Worm (Caenorhabditis elegans): ENCODE results near the gene znf-622.
A peak's percentile ranks its signal among the peaks of the same experiment; 100 is the strongest.

Gene znf-622

ce11 chrIII:6344737-6345136 is 36.7 kb upstream of the znf-622 start (continued):
- peak; percentile 34 for TF ChIP-seq blmp-1 (tag; optimal IDR thresholded peaks at IDR 0.05; ENCODE audit: insufficient read depth)
- TF ChIP-seq ztf-4 (tag; optimal IDR thresholded peaks at IDR 0.05) = peak; percentile 73
- no peak for TF ChIP-seq skn-1 (tag; optimal IDR thresholded peaks at IDR 0.05)
- peak; percentile 3 for TF ChIP-seq lin-11 (tag; optimal IDR thresholded peaks at IDR 0.05)
- peak; percentile 94 for TF ChIP-seq C34F6.9 (tag; optimal IDR thresholded peaks at IDR 0.05)

- TF ChIP-seq C34F6.9 (tag; optimal IDR thresholded peaks at IDR 0.05) (peak; percentile 1), sma-3 (GFP tag; optimal IDR thresholded peaks at IDR 0.05) (no peak)
These were observed 35.4 kb upstream of the znf-622 start, which contains the start of the genes trmt-10C.2 and C56G2.22 for ce11 chrIII:6345968-6346498. Gene trmt-10C.2 (plus strand): TSS chrIII:6346281. Gene C56G2.22 (plus strand): TSS chrIII:6346448.

- peak; percentile 43 for TF ChIP-seq nhr-129 (tag; optimal IDR thresholded peaks at IDR 0.05)
- TF ChIP-seq nhr-237 (tag; optimal IDR thresholded peaks at IDR 0.05) = no peak
- no peak for TF ChIP-seq lin-11 (tag; optimal IDR thresholded peaks at IDR 0.05)
- TF ChIP-seq mdl-1 (tag; optimal IDR thresholded peaks at IDR 0.05) = peak in 1 of 2 experiments; percentile 75
- peak; percentile 60 for TF ChIP-seq crh-2 (tag; optimal IDR thresholded peaks at IDR 0.05)
- TF ChIP-seq zag-1 (tag; optimal IDR thresholded peaks at IDR 0.05) = peak; percentile 35
- TF ChIP-seq unc-55 (GFP tag; optimal IDR thresholded peaks at IDR 0.05) = peak; percentile 6
- peak; percentile 53 for TF ChIP-seq C34F6.9 (tag; optimal IDR thresholded peaks at IDR 0.05)
- TF ChIP-seq mab-5 (tag; optimal IDR thresholded peaks at IDR 0.05) = no peak
- TF ChIP-seq lsy-2 (tag; optimal IDR thresholded peaks at IDR 0.05) = peak; percentile 12 to 64
- TF ChIP-seq F13H6.1 (tag; optimal IDR thresholded peaks at IDR 0.05) = peak; percentile 57
- no peak for TF ChIP-seq lin-13 (GFP tag; optimal IDR thresholded peaks at IDR 0.05)
- peak; percentile 44 for TF ChIP-seq sma-9 (GFP tag; optimal IDR thresholded peaks at IDR 0.05)
- TF ChIP-seq sma-9 (tag; optimal IDR thresholded peaks at IDR 0.05) = no peak
- TF ChIP-seq sem-4 (tag; optimal IDR thresholded peaks at IDR 0.05) = peak; percentile 55
- no peak for TF ChIP-seq nhr-23 (tag; optimal IDR thresholded peaks at IDR 0.05)
These were observed 32.9 kb upstream of the znf-622 start for ce11 chrIII:6348578-6348977.

DNA sequence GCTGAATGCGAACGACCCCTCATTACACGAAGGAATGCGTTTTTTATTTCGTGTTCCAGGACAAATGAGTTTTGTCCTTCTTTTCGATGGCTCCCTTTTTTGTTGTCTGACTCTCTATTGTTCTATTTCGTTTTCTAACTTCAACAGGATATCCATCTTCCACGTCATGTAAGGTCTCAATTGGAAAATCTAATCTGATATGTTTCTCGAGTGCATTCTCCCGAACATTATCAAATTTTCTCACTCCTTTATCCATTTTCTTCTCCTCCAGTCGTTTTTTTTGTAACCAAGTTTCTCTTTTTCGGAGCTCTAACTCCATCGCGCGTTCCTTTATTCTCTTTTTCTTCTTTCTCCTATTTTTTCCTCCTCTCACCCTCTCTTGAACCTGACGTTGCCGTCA is 31.0 kb upstream of the znf-622 start:
- TF ChIP-seq blmp-1 (tag; optimal IDR thresholded peaks at IDR 0.05; ENCODE audit: insufficient read depth) = no peak
- no peak for TF ChIP-seq gmeb-1 (tag; optimal IDR thresholded peaks at IDR 0.05)
- TF ChIP-seq nhr-129 (tag; optimal IDR thresholded peaks at IDR 0.05) = no peak
- no peak for TF ChIP-seq nhr-23 (tag; optimal IDR thresholded peaks at IDR 0.05)
- peak in 1 of 2 experiments; percentile 18 for TF ChIP-seq lsy-2 (tag; optimal IDR thresholded peaks at IDR 0.05)
- TF ChIP-seq ceh-82 (tag; optimal IDR thresholded peaks at IDR 0.05) = no peak
- TF ChIP-seq sma-9 (GFP tag; optimal IDR thresholded peaks at IDR 0.05) = peak; percentile 47
- no peak for TF ChIP-seq sma-9 (tag; optimal IDR thresholded peaks at IDR 0.05)
- no peak for TF ChIP-seq nhr-12 (tag; optimal IDR thresholded peaks at IDR 0.05)
- no peak for TF ChIP-seq nhr-77 (tag; optimal IDR thresholded peaks at IDR 0.05)
- TF ChIP-seq egl-27 (tag; optimal IDR thresholded peaks at IDR 0.05) = no peak
- no peak for TF ChIP-seq nhr-11 (tag; optimal IDR thresholded peaks at IDR 0.05)
- no peak for TF ChIP-seq snpc-4 (tag; optimal IDR thresholded peaks at IDR 0.05)
- no peak for TF ChIP-seq skn-1 (tag; optimal IDR thresholded peaks at IDR 0.05)
- no peak for TF ChIP-seq mbf-1 (tag; optimal IDR thresholded peaks at IDR 0.05)

- TF ChIP-seq skn-1 (tag; optimal IDR thresholded peaks at IDR 0.05) = no peak
- TF ChIP-seq R02D3.7 (tag; optimal IDR thresholded peaks at IDR 0.05) = no peak
- peak; percentile 58 for TF ChIP-seq zag-1 (tag; optimal IDR thresholded peaks at IDR 0.05)
- TF ChIP-seq unc-55 (GFP tag; optimal IDR thresholded peaks at IDR 0.05) = peak; percentile 12
- TF ChIP-seq nhr-129 (tag; optimal IDR thresholded peaks at IDR 0.05) = peak; percentile 24
These were observed 30.0 kb upstream of the znf-622 start for ce11 chrIII:6351438-6351837.

- TF ChIP-seq mdl-1 (tag; optimal IDR thresholded peaks at IDR 0.05) (no peak), nhr-25 (tag; optimal IDR thresholded peaks at IDR 0.05) (no peak), elt-1 (tag; optimal IDR thresholded peaks at IDR 0.05) (no peak), fos-1 (tag; optimal IDR thresholded peaks at IDR 0.05) (no peak), snpc-4 (tag; optimal IDR thresholded peaks at IDR 0.05) (no peak), lsy-2 (tag; optimal IDR thresholded peaks at IDR 0.05) (peak in 1 of 2 experiments; percentile 43), unc-62 (GFP tag; optimal IDR thresholded peaks at IDR 0.05) (no peak), mab-5 (tag; optimal IDR thresholded peaks at IDR 0.05) (no peak), C34F6.9 (tag; optimal IDR thresholded peaks at IDR 0.05) (peak; percentile 66), lin-39 (tag; optimal IDR thresholded peaks at IDR 0.05) (no peak), crh-2 (tag; optimal IDR thresholded peaks at IDR 0.05) (peak; percentile 33), nhr-21 (tag; optimal IDR thresholded peaks at IDR 0.05) (no peak), alr-1 (tag; optimal IDR thresholded peaks at IDR 0.05) (no peak), nhr-237 (tag; optimal IDR thresholded peaks at IDR 0.05) (no peak), ceh-16 (tag; optimal IDR thresholded peaks at IDR 0.05) (no peak), R02D3.7 (tag; optimal IDR thresholded peaks at IDR 0.05) (no peak), dmd-4 (tag; optimal IDR thresholded peaks at IDR 0.05) (no peak), aly-2 (tag; optimal IDR thresholded peaks at IDR 0.05) (no peak), skn-1 (tag; optimal IDR thresholded peaks at IDR 0.05) (no peak), nhr-11 (tag; optimal IDR thresholded peaks at IDR 0.05) (no peak), sem-4 (tag; optimal IDR thresholded peaks at IDR 0.05) (peak; percentile 42), nhr-77 (tag; optimal IDR thresholded peaks at IDR 0.05) (no peak), lin-11 (tag; optimal IDR thresholded peaks at IDR 0.05) (no peak), sma-3 (GFP tag; optimal IDR thresholded peaks at IDR 0.05) (no peak), ztf-4 (tag; optimal IDR thresholded peaks at IDR 0.05) (no peak), nhr-10 (tag; optimal IDR thresholded peaks at IDR 0.05) (no peak), lin-13 (GFP tag; optimal IDR thresholded peaks at IDR 0.05) (no peak), nhr-12 (tag; optimal IDR thresholded peaks at IDR 0.05) (no peak)
These were observed 29.0 kb upstream of the znf-622 start for ce11 chrIII:6352459-6352858.

Measured in whole organism, L2 larva.